Fruit fly (Drosophila melanogaster): ENCODE data around the gene SdhC.
A peak's percentile ranks its signal among the peaks of the same experiment; 100 is the strongest.

SdhC gene

DNA sequence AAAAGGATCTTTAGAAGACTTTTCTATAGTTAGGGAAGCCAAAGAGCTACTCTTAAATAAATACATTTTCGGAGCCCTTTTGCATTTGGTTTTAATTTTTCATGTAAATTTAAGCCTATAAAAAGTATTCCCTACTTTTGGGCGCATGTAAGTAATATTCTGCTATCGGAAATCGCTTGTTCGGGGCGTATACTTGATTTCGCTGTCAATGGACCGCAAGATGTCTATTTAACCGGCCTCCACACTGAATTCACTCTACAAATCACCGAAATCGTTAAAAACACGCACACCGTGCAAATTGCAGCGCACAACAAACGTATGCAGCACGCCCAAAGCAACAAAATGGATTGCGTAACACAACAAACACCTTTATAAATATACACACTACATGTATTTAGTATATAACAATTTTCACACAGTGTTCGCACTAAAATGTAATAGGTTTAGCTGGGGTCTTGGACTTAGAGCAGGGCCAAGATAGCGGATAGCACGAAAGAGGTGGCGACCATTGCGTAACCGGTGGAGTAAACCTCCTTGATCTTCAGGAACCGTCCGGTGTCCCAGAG is 800 bp downstream of the SdhC start:
- TF ChIP-seq EcR (GFP tag; optimal IDR thresholded peaks at IDR 0.05) = peak; percentile 42
- no peak for TF ChIP-seq Pif1B (GFP tag; optimal IDR thresholded peaks at IDR 0.05)

DNA sequence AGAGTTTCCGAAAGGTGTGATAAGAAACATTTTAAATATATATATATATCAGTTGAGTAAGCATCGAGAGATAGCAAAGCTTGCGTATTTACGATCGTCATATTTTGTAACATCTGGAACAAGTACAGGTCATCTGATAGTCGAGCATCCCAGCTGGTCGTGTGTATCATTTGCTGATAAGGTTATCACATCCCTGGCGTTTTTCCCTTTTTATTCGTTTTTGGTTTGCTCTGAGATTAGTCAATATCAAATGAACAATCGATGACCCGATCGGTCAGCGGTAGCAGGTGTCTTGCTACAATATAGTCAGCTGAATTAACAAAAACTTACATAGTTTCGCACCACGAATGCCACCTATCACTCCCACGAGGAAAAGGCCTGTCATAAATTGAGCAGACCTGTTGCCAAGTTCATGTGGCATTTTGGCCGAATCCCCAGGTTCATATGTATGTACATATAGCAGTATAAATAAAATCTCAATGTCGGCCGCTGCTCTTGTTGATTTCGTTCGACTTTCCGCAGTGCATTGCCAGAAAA is 8.7 kb downstream of the SdhC start:
- TF ChIP-seq Pif1B (GFP tag; optimal IDR thresholded peaks at IDR 0.05) = peak; percentile 80
- TF ChIP-seq CG32121 (GFP tag; IDR thresholded peaks at IDR 0.05) = peak; percentile 67
- TF ChIP-seq CG12605 (GFP tag; IDR thresholded peaks at IDR 0.05) = no peak
- TF ChIP-seq CG17806 (tag; optimal IDR thresholded peaks at IDR 0.05) = peak; percentile 64
- peak; percentile 50 for TF ChIP-seq CG9948 (tag; optimal IDR thresholded peaks at IDR 0.05)
- TF ChIP-seq CG10348 (GFP tag; IDR thresholded peaks at IDR 0.05) = no peak
- peak; percentile 71; the same call in 2 of the 3 replicates for TF ChIP-seq fd96Ca (GFP tag; IDR thresholded peaks at IDR 0.05)
- TF ChIP-seq gl (tag; optimal IDR thresholded peaks at IDR 0.05) = no peak
- peak; percentile 67 for TF ChIP-seq CG14655 (GFP tag; optimal IDR thresholded peaks at IDR 0.05)
- TF ChIP-seq CG8301 (tag; optimal IDR thresholded peaks at IDR 0.05) = peak; percentile 57
- TF ChIP-seq CG15710 (tag; optimal IDR thresholded peaks at IDR 0.05) = peak; percentile 49
- no peak for TF ChIP-seq CG13204 (GFP tag; optimal IDR thresholded peaks at IDR 0.05)
- TF ChIP-seq rn (GFP tag; IDR thresholded peaks at IDR 0.05) = no peak
- peak; percentile 24 for TF ChIP-seq CG34367 (tag; optimal IDR thresholded peaks at IDR 0.05)
- TF ChIP-seq CG4496 (GFP tag; IDR thresholded peaks at IDR 0.05) = peak; percentile 65; the same call in 2 of the 3 replicates
- peak; percentile 62 for TF ChIP-seq Snoo (tag; optimal IDR thresholded peaks at IDR 0.05)
- TF ChIP-seq EcR (GFP tag; optimal IDR thresholded peaks at IDR 0.05) = no peak
- TF ChIP-seq D1 (tag; optimal IDR thresholded peaks at IDR 0.05) = no peak
- peak; percentile 67 for TF ChIP-seq CG8159 (tag; optimal IDR thresholded peaks at IDR 0.05)
- TF ChIP-seq Pif1A (GFP tag; optimal IDR thresholded peaks at IDR 0.05) = peak; percentile 81
- peak; percentile 57; the same call in 1 of the 2 replicates for TF ChIP-seq Ets98B (GFP tag; IDR thresholded peaks at IDR 0.05)

DNA sequence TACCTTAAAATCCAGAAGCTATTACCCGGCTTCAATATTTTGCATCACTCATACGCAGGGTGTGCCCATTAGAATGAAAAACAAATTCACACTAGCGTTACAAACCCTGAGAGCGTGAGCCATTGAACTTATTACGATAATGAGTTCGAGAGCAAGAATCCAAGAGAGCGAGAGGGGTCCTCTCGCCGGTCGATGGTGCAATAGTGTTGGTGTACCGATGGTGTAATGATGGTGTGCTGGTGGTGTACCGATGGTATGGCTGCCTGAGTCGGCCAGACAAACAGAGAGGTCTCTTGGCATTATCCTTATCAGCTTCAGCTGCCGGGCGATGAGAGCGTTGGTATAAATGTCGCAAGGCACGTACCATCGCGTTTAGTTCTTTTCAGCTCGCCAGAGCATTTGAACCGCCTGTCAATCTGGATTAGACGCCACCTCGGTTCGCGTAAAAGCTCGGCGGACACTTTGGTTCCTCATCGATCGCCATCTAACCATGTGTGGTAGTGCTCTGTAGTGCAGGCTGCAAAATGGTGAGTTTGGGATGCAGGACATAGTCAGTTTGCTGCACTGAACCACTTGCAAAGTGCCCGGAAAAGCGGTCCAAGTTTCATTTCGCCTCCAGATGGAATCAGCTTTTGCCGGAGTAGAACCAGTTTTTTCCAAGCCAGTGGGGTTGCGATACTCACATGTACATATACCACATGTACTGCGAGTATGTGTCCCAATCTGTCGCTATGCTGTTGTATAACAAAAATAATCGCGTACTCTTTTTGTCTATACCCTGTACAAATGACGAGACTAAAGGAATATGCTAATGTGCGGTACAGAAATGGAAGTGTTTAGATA is 9.4 kb downstream of the SdhC start:
- TF ChIP-seq EcR (GFP tag; optimal IDR thresholded peaks at IDR 0.05) = peak; percentile 94
- no peak for TF ChIP-seq CG8159 (tag; optimal IDR thresholded peaks at IDR 0.05)
- no peak for TF ChIP-seq CG9948 (tag; optimal IDR thresholded peaks at IDR 0.05)
- TF ChIP-seq CG10348 (GFP tag; IDR thresholded peaks at IDR 0.05) = no peak

DNA sequence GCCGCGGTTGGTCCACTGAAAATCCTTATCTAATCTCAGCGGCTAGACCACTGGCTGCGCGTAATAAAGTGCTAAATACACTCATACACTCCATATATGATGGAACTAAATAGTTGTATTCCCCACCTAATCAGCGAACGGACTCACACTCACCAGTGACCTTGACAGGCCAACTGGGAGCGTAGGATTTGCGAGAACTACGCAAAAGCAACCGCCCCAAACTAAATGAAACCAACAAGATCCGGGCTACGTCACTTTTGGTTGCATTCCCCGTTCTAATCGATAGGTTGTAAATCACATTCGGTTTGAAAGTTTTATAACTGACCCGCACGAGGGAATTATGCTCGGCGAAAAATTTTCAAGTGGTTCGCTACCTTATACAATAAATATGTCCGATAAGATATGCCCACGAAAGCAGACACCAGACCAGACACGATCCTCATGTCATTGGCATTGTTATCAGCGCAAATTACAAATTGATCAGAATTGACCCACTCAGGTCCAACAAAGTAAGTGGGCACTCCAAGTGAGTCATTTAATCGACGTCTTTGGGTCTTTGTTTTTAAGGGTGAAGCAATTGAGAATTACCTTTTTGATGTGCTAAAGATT is 10.3 kb downstream of the SdhC start:
- TF ChIP-seq Snoo (tag; optimal IDR thresholded peaks at IDR 0.05) = peak; percentile 29
- TF ChIP-seq CG10348 (GFP tag; IDR thresholded peaks at IDR 0.05) = no peak

DNA sequence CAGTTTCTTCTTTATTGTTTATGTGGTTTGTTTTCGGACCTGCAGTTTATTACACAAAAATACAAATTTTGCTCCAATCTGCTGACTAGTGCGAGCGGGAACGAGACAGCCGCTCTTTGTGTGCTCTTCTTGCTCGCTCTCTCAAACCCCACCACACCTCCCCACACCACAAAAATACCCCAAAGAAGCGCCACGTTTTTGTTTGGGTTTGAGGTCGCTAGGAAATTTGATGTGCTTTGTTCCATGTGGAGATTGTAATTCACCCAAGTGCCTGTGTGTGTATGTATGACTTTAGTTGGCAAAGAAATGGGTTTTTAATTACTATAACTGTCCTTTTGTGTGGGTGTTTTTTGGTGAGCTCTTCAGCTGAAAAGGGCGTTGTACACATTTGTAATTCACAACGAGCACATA is 11.6 kb downstream of the SdhC start:
- peak; percentile 47; the same call in 1 of the 3 replicates for TF ChIP-seq fd96Ca (GFP tag; IDR thresholded peaks at IDR 0.05)
- TF ChIP-seq Pif1A (GFP tag; optimal IDR thresholded peaks at IDR 0.05) = no peak
- no peak for TF ChIP-seq CG8159 (tag; optimal IDR thresholded peaks at IDR 0.05)
- no peak for TF ChIP-seq CG9948 (tag; optimal IDR thresholded peaks at IDR 0.05)
- no peak for TF ChIP-seq Snoo (tag; optimal IDR thresholded peaks at IDR 0.05)
- 0 out of 2 replicates have a peak, but pooled peaks have one; percentile 35 for TF ChIP-seq CG12605 (GFP tag; IDR thresholded peaks at IDR 0.05)
- no peak for TF ChIP-seq rn (GFP tag; IDR thresholded peaks at IDR 0.05)
- TF ChIP-seq D1 (tag; optimal IDR thresholded peaks at IDR 0.05) = no peak
- 0 out of 2 replicates have a peak, but pooled peaks have one; percentile 14 for TF ChIP-seq CG32121 (GFP tag; IDR thresholded peaks at IDR 0.05)
- no peak for TF ChIP-seq CG8301 (tag; optimal IDR thresholded peaks at IDR 0.05)
- TF ChIP-seq gl (tag; optimal IDR thresholded peaks at IDR 0.05) = no peak
- no peak for TF ChIP-seq CG10348 (GFP tag; IDR thresholded peaks at IDR 0.05)
- no peak for TF ChIP-seq CG13204 (GFP tag; optimal IDR thresholded peaks at IDR 0.05)
- no peak for TF ChIP-seq Pif1B (GFP tag; optimal IDR thresholded peaks at IDR 0.05)
- no peak for TF ChIP-seq CG14655 (GFP tag; optimal IDR thresholded peaks at IDR 0.05)
- TF ChIP-seq CG15710 (tag; optimal IDR thresholded peaks at IDR 0.05) = no peak
- TF ChIP-seq Ets98B (GFP tag; IDR thresholded peaks at IDR 0.05) = no peak
- TF ChIP-seq CG17806 (tag; optimal IDR thresholded peaks at IDR 0.05) = no peak
- 0 out of 3 replicates have a peak, but pooled peaks have one; percentile 11 for TF ChIP-seq CG4496 (GFP tag; IDR thresholded peaks at IDR 0.05)
- TF ChIP-seq CG34367 (tag; optimal IDR thresholded peaks at IDR 0.05) = no peak
- TF ChIP-seq EcR (GFP tag; optimal IDR thresholded peaks at IDR 0.05) = no peak

DNA sequence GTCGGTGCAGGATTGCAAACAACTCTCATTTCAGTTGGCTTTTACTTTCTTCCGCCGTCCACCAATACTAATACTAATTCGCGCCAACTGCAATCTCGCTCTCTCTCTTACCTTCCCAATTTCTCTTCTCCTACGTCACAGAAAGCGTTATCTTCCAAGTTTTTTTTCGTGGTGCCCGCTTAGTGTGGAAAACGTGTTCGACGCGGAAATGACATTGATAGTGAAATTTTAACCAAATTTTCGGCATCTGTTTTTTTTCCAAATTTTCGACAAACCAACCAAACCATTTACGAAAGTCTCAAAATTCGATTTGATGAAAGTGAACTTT is 12.3 kb downstream of the SdhC start, which contains the start of gene cu:
cu (plus strand) TSS at position 204 of the 328 bp plus-strand sequence.
- TF ChIP-seq CG10348 (GFP tag; IDR thresholded peaks at IDR 0.05) (no peak), CG13204 (GFP tag; optimal IDR thresholded peaks at IDR 0.05) (no peak), fd96Ca (GFP tag; IDR thresholded peaks at IDR 0.05) (peak; percentile 93), Pif1B (GFP tag; optimal IDR thresholded peaks at IDR 0.05) (no peak)
